Fruit fly (Drosophila melanogaster) whole organism, prepupa: ENCODE results near the gene MESR6.

Experiments
- Blimp-1 ChIP-seq: fragments of 200-800 bp; sonication (Bioruptor generic); optimal IDR thresholded peaks from 3 replicates; lab custom pipeline; 2017; ENCODE audit warnings: missing biosample characterization, missing genetic modification characterization, mild to moderate bottlenecking, moderate library complexity, missing genetic modification reagents
- CG10631 ChIP-seq: fragments of 200-800 bp; sonication (Bioruptor generic); optimal IDR thresholded peaks from 2 replicates; lab custom pipeline; 2016; ENCODE audit warnings: missing biosample characterization, missing genetic modification characterization
- CG10669 ChIP-seq: fragments of 200-800 bp; sonication (Bioruptor generic); optimal IDR thresholded peaks from 3 replicates; lab custom pipeline; 2018; ENCODE audit warnings: missing biosample characterization, mild to moderate bottlenecking, missing genetic modification characterization, moderate library complexity
- CG11902 ChIP-seq: fragments of 200-800 bp; sonication (Bioruptor generic); optimal IDR thresholded peaks from 3 replicates; lab custom pipeline; 2016; ENCODE audit warnings: missing biosample characterization, missing genetic modification characterization
- CG15336 ChIP-seq: fragments of 200-800 bp; sonication (Bioruptor generic); IDR thresholded peaks from 2 replicates; pipeline ENCODE4 v1.3.6; 2022; ENCODE audit warnings: missing biosample characterization, missing genetic modification characterization
- CG16779 ChIP-seq: fragments of 200-800 bp; sonication (Bioruptor generic); optimal IDR thresholded peaks from 3 replicates; lab custom pipeline; 2017; ENCODE audit warnings: missing biosample characterization, mild to moderate bottlenecking, missing genetic modification characterization
- CG3032 ChIP-seq: fragments of 200-800 bp; optimal IDR thresholded peaks from 2 replicates; lab custom pipeline; 2019; ENCODE audit warnings: missing biosample characterization, mild to moderate bottlenecking, missing genetic modification characterization, moderate library complexity
- CG31627 ChIP-seq: fragments of 200-800 bp; sonication (Bioruptor generic); optimal IDR thresholded peaks from 3 replicates; lab custom pipeline; 2016; ENCODE audit warnings: missing biosample characterization, missing genetic modification characterization
- CG32006 ChIP-seq: fragments of 200-800 bp; sonication (Bioruptor generic); optimal IDR thresholded peaks from 3 replicates; lab custom pipeline; 2017; ENCODE audit warnings: missing biosample characterization, mild to moderate bottlenecking, missing genetic modification characterization
- CG34406 ChIP-seq: fragments of 200-800 bp; sonication (Bioruptor generic); optimal IDR thresholded peaks from 3 replicates; lab custom pipeline; 2016; ENCODE audit warnings: missing biosample characterization, missing genetic modification characterization
- CG3919 ChIP-seq: fragments of 200-800 bp; sonication (Bioruptor generic); optimal IDR thresholded peaks from 3 replicates; lab custom pipeline; 2016; ENCODE audit warnings: missing biosample characterization, missing genetic modification characterization
- CG4318 ChIP-seq: fragments of 200-800 bp; sonication (Bioruptor generic); optimal IDR thresholded peaks from 3 replicates; lab custom pipeline; 2017; ENCODE audit warnings: missing biosample characterization, mild to moderate bottlenecking, missing genetic modification characterization
- CG6276 ChIP-seq: fragments of 200-800 bp; sonication (Bioruptor generic); optimal IDR thresholded peaks from 2 replicates; lab custom pipeline; 2017; ENCODE audit warnings: missing biosample characterization, mild to moderate bottlenecking, missing genetic modification characterization
- CG6792 ChIP-seq: fragments of 200-800 bp; sonication (Bioruptor generic); optimal IDR thresholded peaks from 3 replicates; lab custom pipeline; 2016; ENCODE audit warnings: missing biosample characterization, missing genetic modification characterization
- CG6808 ChIP-seq: fragments of 200-800 bp; sonication (Bioruptor generic); optimal IDR thresholded peaks from 3 replicates; lab custom pipeline; 2017; ENCODE audit warnings: missing biosample characterization, missing genetic modification characterization, mild to moderate bottlenecking, moderate library complexity, missing genetic modification reagents
- CG6854 ChIP-seq: fragments of 200-800 bp; sonication (Bioruptor generic); optimal IDR thresholded peaks from 2 replicates; lab custom pipeline; 2017; ENCODE audit warnings: missing biosample characterization, mild to moderate bottlenecking, missing genetic modification characterization
- CG7368 ChIP-seq: fragments of 200-800 bp; sonication (Bioruptor generic); optimal IDR thresholded peaks from 3 replicates; lab custom pipeline; 2016; ENCODE audit warnings: missing biosample characterization, missing genetic modification characterization
- CG8119 ChIP-seq: fragments of 200-800 bp; sonication (Bioruptor generic); IDR thresholded peaks from 3 replicates; pipeline ENCODE4 v1.3.6; 2022; ENCODE audit warnings: missing biosample characterization, missing genetic modification characterization
- CG8319 ChIP-seq: fragments of 200-800 bp; sonication (Bioruptor generic); optimal IDR thresholded peaks from 3 replicates; lab custom pipeline; 2016; ENCODE audit warnings: missing biosample characterization, missing genetic modification characterization
- CG8632 ChIP-seq: fragments of 200-800 bp; sonication (Bioruptor generic); optimal IDR thresholded peaks from 3 replicates; lab custom pipeline; 2016; ENCODE audit warnings: missing biosample characterization, missing genetic modification characterization
- CG9139 ChIP-seq: fragments of 200-800 bp; sonication (Bioruptor generic); optimal IDR thresholded peaks from 3 replicates; lab custom pipeline; 2017; ENCODE audit warnings: missing biosample characterization, mild to moderate bottlenecking, missing genetic modification characterization
- Eip75B ChIP-seq: fragments of 200-800 bp; sonication (Bioruptor generic); optimal IDR thresholded peaks from 3 replicates; lab custom pipeline; 2016; ENCODE audit warnings: missing biosample characterization, missing genetic modification characterization
- Eip78C ChIP-seq: fragments of 200-800 bp; sonication (Bioruptor generic); peaks from one replicate; lab custom pipeline; 2016; ENCODE audit warnings: missing biosample characterization, missing genetic modification characterization
- Eip93F ChIP-seq: fragments of 200-800 bp; sonication (Bioruptor generic); optimal IDR thresholded peaks from 2 replicates; lab custom pipeline; 2016; ENCODE audit warnings: missing biosample characterization, mild to moderate bottlenecking, missing genetic modification characterization
- Ets96B ChIP-seq: fragments of 200-800 bp; optimal IDR thresholded peaks from 2 replicates; lab custom pipeline; 2019; ENCODE audit warnings: missing biosample characterization, mild to moderate bottlenecking, missing genetic modification characterization, moderate library complexity
- Hr39 ChIP-seq: fragments of 200-800 bp; sonication (Bioruptor generic); optimal IDR thresholded peaks from 2 replicates; lab custom pipeline; 2016; ENCODE audit warnings: missing biosample characterization, missing genetic modification characterization
- Hr4 ChIP-seq: fragments of 200-800 bp; sonication (Bioruptor generic); optimal IDR thresholded peaks from 3 replicates; lab custom pipeline; 2016; ENCODE audit warnings: missing biosample characterization, missing genetic modification characterization
- Met ChIP-seq: fragments of 200-800 bp; sonication (Bioruptor generic); optimal IDR thresholded peaks from 3 replicates; lab custom pipeline; 2016; ENCODE audit warnings: missing biosample characterization, missing genetic modification characterization
- OdsH ChIP-seq: fragments of 200-800 bp; sonication (Bioruptor generic); optimal IDR thresholded peaks from 3 replicates; lab custom pipeline; 2016; ENCODE audit warnings: missing biosample characterization, missing genetic modification characterization
- Smox ChIP-seq: fragments of 200-800 bp; sonication (Bioruptor generic); optimal IDR thresholded peaks from 3 replicates; lab custom pipeline; 2016; ENCODE audit warnings: missing biosample characterization, missing genetic modification characterization
- Sox102F ChIP-seq: fragments of 200-800 bp; sonication (Bioruptor generic); optimal IDR thresholded peaks from 2 replicates; lab custom pipeline; 2016; ENCODE audit warnings: missing biosample characterization, mild to moderate bottlenecking, missing genetic modification characterization
- Sox14 ChIP-seq: fragments of 200-800 bp; sonication (Bioruptor generic); optimal IDR thresholded peaks from 3 replicates; lab custom pipeline; 2016; ENCODE audit warnings: missing biosample characterization, missing genetic modification characterization
- acj6 ChIP-seq: fragments of 200-800 bp; sonication (Bioruptor generic); optimal IDR thresholded peaks from 3 replicates; lab custom pipeline; 2016; ENCODE audit warnings: missing biosample characterization, missing genetic modification characterization
- cyc ChIP-seq: fragments of 200-800 bp; sonication (Bioruptor generic); optimal IDR thresholded peaks from 3 replicates; lab custom pipeline; 2016; ENCODE audit warnings: missing biosample characterization, missing genetic modification characterization
- dsx ChIP-seq: fragments of 200-800 bp; optimal IDR thresholded peaks from 3 replicates; lab custom pipeline; 2019; ENCODE audit warnings: missing biosample characterization, mild to moderate bottlenecking, missing genetic modification characterization, moderate library complexity; ENCODE audit not compliant: poor library complexity, severe bottlenecking
- eg ChIP-seq: fragments of 200-800 bp; sonication (Bioruptor generic); IDR thresholded peaks from 3 replicates; pipeline ENCODE4 v1.3.6; 2022; ENCODE audit warnings: missing biosample characterization, missing genetic modification characterization
- fd59A ChIP-seq: fragments of 200-800 bp; sonication (Bioruptor generic); optimal IDR thresholded peaks from 2 replicates; lab custom pipeline; 2017; ENCODE audit warnings: missing biosample characterization, mild to moderate bottlenecking, missing genetic modification characterization, missing genetic modification reagents
- fd85E ChIP-seq: fragments of 200-800 bp; sonication (Bioruptor generic); optimal IDR thresholded peaks from 3 replicates; lab custom pipeline; 2016; ENCODE audit warnings: missing biosample characterization, missing genetic modification characterization
- fkh ChIP-seq: fragments of 200-800 bp; sonication (Bioruptor generic); optimal IDR thresholded peaks from 3 replicates; lab custom pipeline; 2017; ENCODE audit warnings: missing biosample characterization, mild to moderate bottlenecking, missing genetic modification characterization, moderate library complexity
- lz ChIP-seq: fragments of 200-800 bp; sonication (Bioruptor generic); optimal IDR thresholded peaks from 3 replicates; lab custom pipeline; 2016; ENCODE audit warnings: missing biosample characterization, missing genetic modification characterization
- salr ChIP-seq, 2 experiments: fragments of 200-800 bp; sonication (Bioruptor generic); optimal IDR thresholded peaks; 3 replicates each; lab custom pipeline; 2016 to 2018; ENCODE audit warnings: missing biosample characterization in 2 of 2, missing genetic modification characterization in 2 of 2, mild to moderate bottlenecking in 1 of 2
- spab ChIP-seq: fragments of 200-800 bp; sonication (Bioruptor generic); optimal IDR thresholded peaks from 2 replicates; lab custom pipeline; 2017; ENCODE audit warnings: missing biosample characterization, mild to moderate bottlenecking, missing genetic modification characterization, missing genetic modification reagents
- ss ChIP-seq, 2 experiments: fragments of 200-800 bp; sonication (Bioruptor generic); optimal IDR thresholded peaks; 2 replicates in 1 of 2; 3 replicates in 1 of 2; lab custom pipeline; 2017 to 2018; ENCODE audit warnings: mild to moderate bottlenecking in 2 of 2, missing biosample characterization in 2 of 2, missing genetic modification characterization in 2 of 2, moderate library complexity in 1 of 2
- topi ChIP-seq: fragments of 200-800 bp; sonication (Bioruptor generic); optimal IDR thresholded peaks from 3 replicates; lab custom pipeline; 2016; ENCODE audit warnings: missing biosample characterization, missing genetic modification characterization

The MESR6 gene

DNA sequence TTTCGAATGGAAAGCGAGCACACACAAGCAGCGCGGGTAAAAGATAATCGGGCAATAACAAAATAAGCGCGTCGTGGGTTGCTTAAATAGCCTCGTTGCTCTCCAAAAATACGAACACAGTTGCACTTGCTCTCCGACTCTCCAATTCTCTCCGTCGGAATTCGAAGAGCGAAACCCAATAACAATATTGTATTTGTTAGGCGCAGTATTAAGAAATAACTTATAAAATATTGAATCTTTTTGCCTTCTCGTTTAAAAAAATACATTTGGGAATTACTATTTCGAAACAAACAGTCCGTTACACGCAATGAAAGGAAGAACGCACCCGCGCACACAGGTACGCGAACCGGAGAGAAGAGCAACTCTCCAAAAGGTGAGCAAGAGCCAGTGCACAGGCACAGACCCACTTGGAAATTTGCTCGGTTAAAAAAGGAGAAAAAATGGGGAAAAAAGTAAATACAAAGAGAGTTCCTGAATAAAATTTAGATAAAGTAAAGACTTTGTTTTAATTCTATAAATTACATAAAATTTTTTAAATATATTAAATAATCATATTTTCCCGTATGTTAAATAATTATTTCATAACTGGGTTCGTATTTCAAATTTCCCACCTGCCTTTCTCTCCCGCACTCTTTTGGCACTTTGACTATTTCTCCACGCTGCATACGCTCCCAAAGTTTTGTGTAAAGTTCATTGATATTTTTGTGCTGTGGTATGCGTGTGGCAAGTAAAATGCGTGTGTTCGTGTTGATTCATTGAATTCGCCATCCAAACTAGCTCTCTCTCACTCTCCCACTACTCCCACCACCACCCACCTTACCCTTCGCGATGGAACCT is 5.9 kb upstream of the MESR6 start, which contains the start of gene Mkp3 (continued):
- TF ChIP-seq CG3032 (tag; lab: Kevin White, UChicago) (peak; percentile 91), CG6792 (peak; percentile 80), CG6854 (peak; percentile 74), Sox14 (peak; percentile 51), CG10631 (GFP tag; lab: Kevin White, UChicago) (peak; percentile 87), Hr4 (GFP tag; lab: Kevin White, UChicago) (peak; percentile 69), lz (GFP tag; lab: Kevin White, UChicago) (peak; percentile 63), Smox (peak; percentile 59), CG6276 (GFP tag; lab: Kevin White, UChicago) (peak; percentile 93), spab (GFP tag; lab: Kevin White, UChicago) (peak; percentile 89), cyc (GFP tag; lab: Kevin White, UChicago) (peak; percentile 54), CG3919 (GFP tag; lab: Kevin White, UChicago) (peak; percentile 85), fd59A (GFP tag; lab: Kevin White, UChicago) (peak; percentile 83), CG11902 (GFP tag; lab: Kevin White, UChicago) (peak; percentile 55), CG34406 (GFP tag; lab: Kevin White, UChicago) (peak; percentile 88), dsx (peak; percentile 83), Eip75B (GFP tag; lab: Kevin White, UChicago) (peak; percentile 63), Eip78C (GFP tag; lab: Kevin White, UChicago) (peak; percentile 95), ss (GFP tag; optimal IDR thresholded peaks at IDR 0.05; lab: Kevin White, UChicago) (peak; percentile 87 to 88), Hr39 (GFP tag; lab: Kevin White, UChicago) (peak; percentile 51), CG16779 (tag; lab: Kevin White, UChicago) (peak; percentile 88), CG4318 (peak; percentile 83), CG8319 (peak; percentile 61), fd85E (peak; percentile 30), fkh (GFP tag; lab: Kevin White, UChicago) (peak; percentile 81), Ets96B (tag; lab: Kevin White, UChicago) (peak; percentile 91), CG10669 (GFP tag; lab: Kevin White, UChicago) (peak; percentile 82), Sox102F (GFP tag; lab: Kevin White, UChicago) (peak; percentile 70), Blimp-1 (GFP tag; lab: Kevin White, UChicago) (peak; percentile 65), CG9139 (GFP tag; lab: Kevin White, UChicago) (peak; percentile 79), Met (GFP tag; lab: Kevin White, UChicago) (peak; percentile 73)

DNA sequence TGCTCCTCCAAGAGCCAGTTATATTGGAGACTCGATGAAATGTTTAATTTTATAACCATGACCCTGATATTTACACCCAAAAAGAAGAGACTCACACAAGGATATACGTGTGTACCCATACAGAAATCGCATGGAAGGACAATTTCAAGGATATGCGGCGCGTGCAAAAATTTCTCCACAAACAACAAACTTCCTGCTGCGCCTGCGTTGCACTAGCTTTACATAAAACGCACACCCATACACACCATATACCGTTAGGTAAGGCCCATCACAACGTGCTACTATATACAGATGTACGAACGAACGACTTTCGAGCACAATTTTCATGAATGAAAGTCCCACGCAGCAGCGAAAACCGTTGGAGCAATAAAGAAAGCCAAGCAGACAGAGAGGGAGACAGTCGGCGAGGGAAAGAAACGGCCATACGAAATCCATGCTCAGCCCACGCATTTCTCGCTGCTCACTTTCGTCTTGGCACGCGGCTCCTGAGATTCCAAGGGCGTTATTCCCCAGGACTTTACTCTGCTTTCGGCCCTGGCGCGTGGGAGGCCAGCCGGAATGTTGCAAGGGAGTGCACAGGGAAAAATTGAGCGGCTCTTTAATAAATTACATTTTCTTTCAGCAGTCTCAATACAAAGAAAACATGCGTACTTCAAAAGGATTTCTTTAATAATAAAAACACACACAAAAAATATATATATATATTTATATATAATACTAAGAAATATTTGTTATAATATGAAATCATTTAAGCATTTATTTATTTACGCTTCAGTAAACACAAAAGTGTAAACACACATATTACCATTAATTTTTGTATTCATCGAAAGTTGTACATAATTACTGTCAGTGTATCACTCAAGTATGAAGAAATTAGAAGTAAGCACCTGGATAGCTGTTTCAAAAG is 4.8 kb upstream of the MESR6 start:
- TF ChIP-seq CG7368 (GFP tag; lab: Kevin White, UChicago) = peak; percentile 17
- TF ChIP-seq CG3919 (GFP tag; lab: Kevin White, UChicago) = peak; percentile 15
- peak; percentile 52 for TF ChIP-seq CG32006
- TF ChIP-seq CG10631 (GFP tag; lab: Kevin White, UChicago) = peak; percentile 33
- TF ChIP-seq CG8632 (GFP tag; lab: Kevin White, UChicago) = peak; percentile 49
- no peak for TF ChIP-seq CG6808 (GFP tag; lab: Kevin White, UChicago)
- peak; percentile 20 for TF ChIP-seq CG16779 (tag; lab: Kevin White, UChicago)
- no peak for TF ChIP-seq Hr39 (GFP tag; lab: Kevin White, UChicago)
- TF ChIP-seq topi = peak; percentile 15
- TF ChIP-seq CG6792 = peak; percentile 23
- peak; percentile 33 for TF ChIP-seq acj6 (GFP tag; lab: Kevin White, UChicago)
- peak; percentile 19 for TF ChIP-seq OdsH (GFP tag; lab: Kevin White, UChicago)
- TF ChIP-seq Hr4 (GFP tag; lab: Kevin White, UChicago) = no peak
- TF ChIP-seq Eip78C (GFP tag; lab: Kevin White, UChicago) = peak; percentile 65
- TF ChIP-seq salr (GFP tag; optimal IDR thresholded peaks at IDR 0.05; lab: Kevin White, UChicago) = peak in 1 of 2 experiments; percentile 16
- TF ChIP-seq Eip93F = no peak
- TF ChIP-seq eg (GFP tag; lab: Robert Waterston, UW) = peak; percentile 37; the same call in 1 of the 3 replicates
- peak; percentile 10 for TF ChIP-seq spab (GFP tag; lab: Kevin White, UChicago)
- TF ChIP-seq dsx = peak; percentile 11
- TF ChIP-seq CG15336 (GFP tag; lab: Robert Waterston, UW) = peak; percentile 40; the same call in 1 of the 2 replicates
- TF ChIP-seq CG31627 (GFP tag; lab: Kevin White, UChicago) = peak; percentile 0
- TF ChIP-seq CG6854 = no peak
- no peak for TF ChIP-seq CG8119 (GFP tag; lab: Robert Waterston, UW)
- no peak for TF ChIP-seq CG6276 (GFP tag; lab: Kevin White, UChicago)
- TF ChIP-seq fkh (GFP tag; lab: Kevin White, UChicago) = no peak
- peak; percentile 56 for TF ChIP-seq CG34406 (GFP tag; lab: Kevin White, UChicago)
